Fruit fly (Drosophila melanogaster): ENCODE measurements around the gene PK2-R1.

PK2-R1 gene

DNA sequence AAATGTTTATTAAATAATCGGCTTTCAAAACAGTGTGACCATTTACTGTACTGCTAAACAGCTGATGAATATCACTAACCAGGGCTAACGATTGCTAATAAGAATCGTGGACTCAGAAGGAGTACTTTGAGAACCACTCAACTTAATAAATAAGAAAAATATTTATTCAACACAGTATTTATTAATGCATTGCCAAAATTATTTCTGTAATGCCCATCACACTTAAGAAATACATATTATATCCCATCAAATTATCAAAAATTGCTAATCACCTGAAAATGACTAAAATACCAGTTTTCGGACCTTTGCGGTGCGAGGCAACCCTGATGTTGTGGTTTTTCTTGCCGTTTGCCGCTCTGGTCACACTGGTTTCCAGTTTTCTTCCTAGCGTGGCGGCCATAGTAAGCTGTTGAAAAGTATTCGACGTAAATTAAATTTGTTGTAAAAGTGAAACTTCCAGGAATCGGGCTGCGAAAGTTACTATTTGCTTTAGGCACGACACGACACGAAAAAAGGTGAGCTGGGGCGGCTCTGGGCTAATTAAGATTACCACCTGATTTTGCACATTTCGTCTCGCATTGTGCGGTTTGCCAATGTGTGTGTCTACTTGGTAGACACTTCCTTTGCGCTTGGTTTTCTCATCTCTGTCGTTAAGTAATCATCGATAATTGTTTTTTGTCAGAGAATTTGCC is 43.8 kb downstream of the PK2-R1 start, which contains the start of the genes mRpS21 and Droj2 (continued):
- TF ChIP-seq unpg (GFP tag; optimal IDR thresholded peaks at IDR 0.05) (peak; percentile 18), zfh1 (GFP tag; IDR thresholded peaks at IDR 0.05) (0 out of 3 replicates have a peak, but pooled peaks have one; percentile 28), HLH54F (GFP tag; optimal IDR thresholded peaks at IDR 0.05) (peak; percentile 49), fru (optimal IDR thresholded peaks at IDR 0.05) (no peak), prd (optimal IDR thresholded peaks at IDR 0.05) (no peak), prd (GFP tag; IDR thresholded peaks at IDR 0.05) (peak; percentile 61), CG10654 (GFP tag; optimal IDR thresholded peaks at IDR 0.05) (peak; percentile 37), Optix (GFP tag; IDR thresholded peaks at IDR 0.05) (no peak), zfh2 (GFP tag; optimal IDR thresholded peaks at IDR 0.05) (peak; percentile 62), hb (GFP tag; IDR thresholded peaks at IDR 0.05; ENCODE audit: partially characterized antibody) (no peak), CTCF (GFP tag; optimal IDR thresholded peaks at IDR 0.05) (no peak), ind (GFP tag; optimal IDR thresholded peaks at IDR 0.05) (peak; percentile 63), CG12659 (GFP tag; optimal IDR thresholded peaks at IDR 0.05) (peak; percentile 85), crol (GFP tag; IDR thresholded peaks at IDR 0.05) (no peak), CG1024 (GFP tag; IDR thresholded peaks at IDR 0.05) (no peak), CG14965 (GFP tag; optimal IDR thresholded peaks at IDR 0.05; ENCODE audit: borderline replicate concordance) (no peak), crp (GFP tag; optimal IDR thresholded peaks at IDR 0.05) (peak; percentile 85 to 97), CoRest (tag; optimal IDR thresholded peaks at IDR 0.05) (peak; percentile 82), Tbp (GFP tag; optimal IDR thresholded peaks at IDR 0.05) (peak; percentile 20), Oli (tag; optimal IDR thresholded peaks at IDR 0.05) (no peak), CG18476 (GFP tag; optimal IDR thresholded peaks at IDR 0.05) (peak; percentile 16), CG18599 (GFP tag; optimal IDR thresholded peaks at IDR 0.05) (no peak), ci (GFP tag; IDR thresholded peaks at IDR 0.05) (0 out of 3 replicates have a peak, but pooled peaks have one; percentile 48), Asciz (GFP tag; optimal IDR thresholded peaks at IDR 0.05) (no peak), sima (GFP tag; optimal IDR thresholded peaks at IDR 0.05) (no peak), CG7963 (GFP tag; IDR thresholded peaks at IDR 0.05; ENCODE audit: partially characterized antibody) (no peak), E2f2 (GFP tag; IDR thresholded peaks at IDR 0.05) (peak; percentile 42; the same call in 1 of the 2 replicates), CG8281 (tag; optimal IDR thresholded peaks at IDR 0.05) (no peak), slp2 (GFP tag; optimal IDR thresholded peaks at IDR 0.05) (peak; percentile 26), Elba2 (GFP tag; optimal IDR thresholded peaks at IDR 0.05) (peak; percentile 95), Dbx (GFP tag; IDR thresholded peaks at IDR 0.05) (0 out of 3 replicates have a peak, but pooled peaks have one; percentile 38), D (optimal IDR thresholded peaks at IDR 0.05) (no peak), D (GFP tag; optimal IDR thresholded peaks at IDR 0.05) (no peak), tll (GFP tag; optimal IDR thresholded peaks at IDR 0.05) (peak in 1 of 2 experiments; percentile 28), Dfd (GFP tag; optimal IDR thresholded peaks at IDR 0.05) (no peak), CG2120 (GFP tag; optimal IDR thresholded peaks at IDR 0.05) (peak; percentile 83), CG8388 (GFP tag; optimal IDR thresholded peaks at IDR 0.05) (peak; percentile 39), Max (GFP tag; optimal IDR thresholded peaks at IDR 0.05) (peak; percentile 25), CG9817 (tag; optimal IDR thresholded peaks at IDR 0.05) (peak; percentile 75), CG7928 (GFP tag; optimal IDR thresholded peaks at IDR 0.05) (peak; percentile 89), bbx (GFP tag; IDR thresholded peaks at IDR 0.05; ENCODE audit: partially characterized antibody) (peak; percentile 20; the same call in 1 of the 2 replicates), CG12769 (tag; optimal IDR thresholded peaks at IDR 0.05) (peak; percentile 55), CG4424 (GFP tag; optimal IDR thresholded peaks at IDR 0.05) (peak; percentile 36), eve (GFP tag; optimal IDR thresholded peaks at IDR 0.05) (no peak), Doc3 (GFP tag; IDR thresholded peaks at IDR 0.05; ENCODE audit: partially characterized antibody) (no peak), CG17612 (GFP tag; IDR thresholded peaks at IDR 0.05) (no peak), CG17328 (GFP tag; IDR thresholded peaks at IDR 0.05) (peak; percentile 14; the same call in 1 of the 2 replicates), chif (GFP tag; optimal IDR thresholded peaks at IDR 0.05) (peak in 1 of 2 experiments; percentile 24), onecut (GFP tag; IDR thresholded peaks at IDR 0.05) (no peak), tx (GFP tag; optimal IDR thresholded peaks at IDR 0.05) (peak; percentile 4)

Measured in whole organism, embryonic.